Worm (Caenorhabditis elegans): ENCODE results near the gene K09E3.2.

The K09E3.2 gene

ce11 chrX:17138060-17138557 lies 20.6 kb downstream of the K09E3.2 start, which contains the start of gene cnp-3 (continued):
- TF ChIP-seq unc-130 (tag; optimal IDR thresholded peaks at IDR 0.05) (no peak), lin-39 (tag; optimal IDR thresholded peaks at IDR 0.05) (no peak), unc-86 (tag; optimal IDR thresholded peaks at IDR 0.05) (no peak), ceh-88 (GFP tag; IDR thresholded peaks at IDR 0.05) (no peak), unc-30 (tag; optimal IDR thresholded peaks at IDR 0.05) (no peak), elt-2 (tag; optimal IDR thresholded peaks at IDR 0.05) (no peak), aly-2 (tag; optimal IDR thresholded peaks at IDR 0.05) (no peak)

- TF ChIP-seq nhr-90 (tag; optimal IDR thresholded peaks at IDR 0.05; ENCODE audit: poor library complexity) (peak; percentile 29), nhr-20 (tag; optimal IDR thresholded peaks at IDR 0.05) (peak; percentile 61), irx-1 (tag; optimal IDR thresholded peaks at IDR 0.05) (no peak), lin-35 (GFP tag; optimal IDR thresholded peaks at IDR 0.05) (peak in 1 of 2 experiments; percentile 49), efl-1 (optimal IDR thresholded peaks at IDR 0.05) (no peak), efl-1 (GFP tag; optimal IDR thresholded peaks at IDR 0.05 in 1 of 2) (peak in 1 of 2 experiments; percentile 16), hlh-4 (tag; optimal IDR thresholded peaks at IDR 0.05) (no peak), dsc-1 (tag; optimal IDR thresholded peaks at IDR 0.05) (no peak), ets-5 (GFP tag; IDR thresholded peaks at IDR 0.05) (no peak), elt-2 (tag; optimal IDR thresholded peaks at IDR 0.05) (peak; percentile 86), aly-2 (tag; optimal IDR thresholded peaks at IDR 0.05) (no peak), zag-1 (tag; optimal IDR thresholded peaks at IDR 0.05) (no peak), nhr-47 (tag; optimal IDR thresholded peaks at IDR 0.05) (no peak), nhr-71 (tag; optimal IDR thresholded peaks at IDR 0.05) (peak; percentile 21)
These were observed 21.8 kb downstream of the K09E3.2 start for ce11 chrX:17139204-17139780.

ce11 chrX:17140447-17140846 lies 23.0 kb downstream of the K09E3.2 start:
- TF ChIP-seq tlp-1 (tag; optimal IDR thresholded peaks at IDR 0.05) (peak; percentile 20), sup-37 (GFP tag; optimal IDR thresholded peaks at IDR 0.05) (no peak), efl-3 (GFP tag; optimal IDR thresholded peaks at IDR 0.05) (no peak), nhr-71 (tag; optimal IDR thresholded peaks at IDR 0.05) (peak; percentile 20), nhr-90 (tag; optimal IDR thresholded peaks at IDR 0.05; ENCODE audit: poor library complexity) (peak; percentile 3), dsc-1 (tag; optimal IDR thresholded peaks at IDR 0.05) (no peak), jun-1 (tag; optimal IDR thresholded peaks at IDR 0.05) (no peak), pqm-1 (tag; optimal IDR thresholded peaks at IDR 0.05) (peak; percentile 34), elt-2 (tag; optimal IDR thresholded peaks at IDR 0.05) (peak; percentile 74), nhr-84 (tag; optimal IDR thresholded peaks at IDR 0.05) (no peak), zip-4 (GFP tag; optimal IDR thresholded peaks at IDR 0.05) (no peak), mep-1 (tag; optimal IDR thresholded peaks at IDR 0.05) (no peak)

ce11 chrX:17146545-17146944 lies 29.1 kb downstream of the K09E3.2 start:
- TF ChIP-seq ceh-63 (GFP tag; optimal IDR thresholded peaks at IDR 0.05) = no peak
- TF ChIP-seq ama-1 (optimal IDR thresholded peaks at IDR 0.05) = no peak
- TF ChIP-seq pax-3 (tag; optimal IDR thresholded peaks at IDR 0.05) = peak; percentile 72
- no peak for TF ChIP-seq C04F5.9 (tag; optimal IDR thresholded peaks at IDR 0.05)
- TF ChIP-seq isw-1 (GFP tag; IDR thresholded peaks at IDR 0.05) = no peak
- no peak for TF ChIP-seq efl-1 (optimal IDR thresholded peaks at IDR 0.05)
- peak in 1 of 2 experiments; percentile 5 for TF ChIP-seq efl-1 (GFP tag; optimal IDR thresholded peaks at IDR 0.05 in 1 of 2)
- TF ChIP-seq mep-1 (tag; optimal IDR thresholded peaks at IDR 0.05) = no peak
- TF ChIP-seq jun-1 (tag; optimal IDR thresholded peaks at IDR 0.05) = peak; percentile 21
- peak; percentile 70 for TF ChIP-seq elt-2 (tag; optimal IDR thresholded peaks at IDR 0.05)

- no peak for TF ChIP-seq fos-1 (tag; optimal IDR thresholded peaks at IDR 0.05)
- TF ChIP-seq mdl-1 (tag; optimal IDR thresholded peaks at IDR 0.05) = no peak
- TF ChIP-seq efl-1 (optimal IDR thresholded peaks at IDR 0.05) = no peak
- peak in 1 of 2 experiments; percentile 61 for TF ChIP-seq efl-1 (GFP tag; optimal IDR thresholded peaks at IDR 0.05 in 1 of 2)
- peak; percentile 36 for TF ChIP-seq lin-14 (GFP tag; optimal IDR thresholded peaks at IDR 0.05)
These were observed 32.5 kb downstream of the K09E3.2 start, which contains the start of gene T23C6.4 for ce11 chrX:17149877-17150490. TSS of gene T23C6.4 (minus strand) at chrX:17149927.

Data from whole organism, L1 larva.